Fruit fly (Drosophila melanogaster): ENCODE measurements around the gene strat.
A peak's percentile ranks its signal among the peaks of the same experiment; 100 is the strongest.

Gene strat

DNA sequence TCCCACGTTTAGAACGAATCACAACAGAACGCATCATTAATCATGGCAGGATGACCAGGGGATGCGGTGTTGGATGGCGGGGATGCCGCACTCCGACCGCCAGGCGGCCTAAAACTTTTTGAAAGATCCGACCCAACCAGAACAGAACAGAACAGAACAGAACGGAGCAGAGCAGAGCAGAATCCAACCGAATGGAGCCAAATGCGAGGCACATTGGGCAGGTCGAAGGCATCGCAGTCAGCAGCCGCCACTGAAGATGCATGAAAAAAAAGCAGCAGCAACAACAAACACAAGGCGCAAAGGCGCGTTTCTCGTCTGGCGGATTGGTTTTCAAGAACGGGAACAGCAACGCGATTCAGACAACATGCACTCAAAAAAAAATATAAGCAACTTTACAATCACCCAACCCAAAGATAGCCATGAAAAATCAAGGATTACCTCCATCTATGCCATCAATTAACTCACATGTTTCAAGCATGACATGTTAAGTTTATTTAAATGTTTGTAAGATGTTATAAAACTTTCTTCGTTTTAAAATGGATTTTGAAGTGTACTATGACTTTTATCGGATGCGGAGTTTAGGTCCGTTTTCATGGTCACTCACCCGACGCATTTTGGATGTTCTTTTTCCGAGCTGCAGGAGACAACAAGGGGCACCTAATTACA, 40.6 kb upstream of the strat start (continued):
- TF ChIP-seq CG10321 (GFP tag; IDR thresholded peaks at IDR 0.05) (no peak), fd3F (GFP tag; optimal IDR thresholded peaks at IDR 0.05) (no peak), sim (GFP tag; IDR thresholded peaks at IDR 0.05) (peak; percentile 73), trem (tag; optimal IDR thresholded peaks at IDR 0.05) (peak; percentile 82), CG8359 (GFP tag; optimal IDR thresholded peaks at IDR 0.05; ENCODE audit: borderline replicate concordance) (peak; percentile 63), CG10431 (GFP tag; optimal IDR thresholded peaks at IDR 0.05) (peak; percentile 7), Doc3 (GFP tag; IDR thresholded peaks at IDR 0.05; ENCODE audit: partially characterized antibody) (no peak), gsb (GFP tag; IDR thresholded peaks at IDR 0.05) (no peak), vvl (GFP tag; IDR thresholded peaks at IDR 0.05) (peak; percentile 53; the same call in 1 of the 2 replicates), CG16813 (GFP tag; IDR thresholded peaks at IDR 0.05; ENCODE audit: partially characterized antibody) (no peak), CG11398 (GFP tag; optimal IDR thresholded peaks at IDR 0.05) (no peak), E2f1 (GFP tag; IDR thresholded peaks at IDR 0.05) (peak; percentile 55; the same call in 1 of the 2 replicates), tap (tag; optimal IDR thresholded peaks at IDR 0.05) (peak; percentile 46), nom (GFP tag; optimal IDR thresholded peaks at IDR 0.05) (peak; percentile 63), Lim3 (GFP tag; IDR thresholded peaks at IDR 0.05) (no peak), ems (GFP tag; optimal IDR thresholded peaks at IDR 0.05) (peak; percentile 30), CG3847 (GFP tag; IDR thresholded peaks at IDR 0.05) (peak; percentile 32; the same call in 1 of the 2 replicates), CG10209 (GFP tag; optimal IDR thresholded peaks at IDR 0.05) (peak; percentile 67), CG31388 (GFP tag; optimal IDR thresholded peaks at IDR 0.05) (peak; percentile 13), CG2116 (GFP tag; optimal IDR thresholded peaks at IDR 0.05) (peak; percentile 2), CG32767 (GFP tag; IDR thresholded peaks at IDR 0.05) (no peak), Atf-2 (GFP tag; optimal IDR thresholded peaks at IDR 0.05) (peak; percentile 37), CG17359 (tag; optimal IDR thresholded peaks at IDR 0.05) (peak; percentile 48), CG11456 (GFP tag; IDR thresholded peaks at IDR 0.05) (no peak), fd96Cb (tag; optimal IDR thresholded peaks at IDR 0.05) (peak; percentile 69), Hr3 (GFP tag; optimal IDR thresholded peaks at IDR 0.05) (peak; percentile 39), CG2120 (GFP tag; optimal IDR thresholded peaks at IDR 0.05) (no peak), NFAT (GFP tag; IDR thresholded peaks at IDR 0.05) (no peak), Atf6 (GFP tag; IDR thresholded peaks at IDR 0.05) (no peak), BEAF-32 (GFP tag; optimal IDR thresholded peaks at IDR 0.05) (no peak), esg (GFP tag; conservative IDR thresholded peaks at IDR 0.05) (peak; percentile 46; the same call in 1 of the 2 replicates), CG31224 (GFP tag; IDR thresholded peaks at IDR 0.05) (no peak), CG32772 (GFP tag; IDR thresholded peaks at IDR 0.05) (0 out of 2 replicates have a peak, but pooled peaks have one; percentile 26), CG5180 (GFP tag; optimal IDR thresholded peaks at IDR 0.05) (no peak), tup (GFP tag; optimal IDR thresholded peaks at IDR 0.05) (peak; percentile 41), CG7928 (GFP tag; optimal IDR thresholded peaks at IDR 0.05) (no peak), CG17829 (tag; optimal IDR thresholded peaks at IDR 0.05) (peak; percentile 89), CG9727 (GFP tag; optimal IDR thresholded peaks at IDR 0.05) (peak; percentile 84), CG31441 (GFP tag; IDR thresholded peaks at IDR 0.05) (peak; percentile 80), Rfx (GFP tag; IDR thresholded peaks at IDR 0.05) (no peak), amos (GFP tag; IDR thresholded peaks at IDR 0.05; ENCODE audit: partially characterized antibody) (no peak), pum (GFP tag; optimal IDR thresholded peaks at IDR 0.05) (peak; percentile 71), HHEX (GFP tag; optimal IDR thresholded peaks at IDR 0.05) (peak; percentile 49), CG8924 (tag; optimal IDR thresholded peaks at IDR 0.05) (peak; percentile 74), CG3281 (GFP tag; optimal IDR thresholded peaks at IDR 0.05) (no peak), HLHmδ (GFP tag; optimal IDR thresholded peaks at IDR 0.05) (no peak), slp2 (GFP tag; optimal IDR thresholded peaks at IDR 0.05) (peak; percentile 35), CG9215 (GFP tag; IDR thresholded peaks at IDR 0.05) (no peak), zfh2 (GFP tag; optimal IDR thresholded peaks at IDR 0.05) (no peak), CG1602 (GFP tag; optimal IDR thresholded peaks at IDR 0.05) (peak; percentile 57)

All from whole organism, embryonic.